Worm (Caenorhabditis elegans) whole organism, mixed stage, embryonic: ENCODE measurements around the gene nspc-7.

Experiments
- elt-1 ChIP-seq: sonication (generic microtip); optimal IDR thresholded peaks from 2 replicates; lab custom pipeline; 2017; ENCODE audit warnings: missing genetic modification characterization, mild to moderate bottlenecking, missing compliant biosample characterization, antibody characterized with exemption, moderate library complexity, borderline replicate concordance; ENCODE audit not compliant: insufficient read depth
- nhr-76 ChIP-seq: sonication (generic microtip); optimal IDR thresholded peaks from 2 replicates; lab custom pipeline; 2017; ENCODE audit warnings: missing biosample characterization, missing genetic modification characterization

- TF ChIP-seq elt-1 (tag; lab: Kevin White, UChicago), result no peak
- TF ChIP-seq nhr-76, result no peak
Observed at ce11 chrX:8551687-8552327, 10.1 kb downstream of the nspc-7 start, which contains the start of gene dhhc-14.
